Worm (Caenorhabditis elegans) whole organism, L2 larva: Measurements from ENCODE around the gene T26A5.2.
A peak's percentile ranks its signal among the peaks of the same experiment; 100 is the strongest.

Experiments
- C34F6.9 ChIP-seq: fragments of 150-350 bp; optimal IDR thresholded peaks from 2 replicates; lab custom pipeline; 2014; ENCODE audit warnings: missing biosample characterization, missing genetic modification characterization
- F13H6.1 ChIP-seq: sonication (generic microtip); optimal IDR thresholded peaks from 2 replicates; lab custom pipeline; 2016; ENCODE audit warnings: missing genetic modification characterization, missing compliant biosample characterization
- R02D3.7 ChIP-seq: fragments of 150-350 bp; optimal IDR thresholded peaks from 2 replicates; lab custom pipeline; 2014; ENCODE audit warnings: missing biosample characterization, missing genetic modification characterization
- ZK546.5 ChIP-seq: sonication (generic microtip); optimal IDR thresholded peaks from 2 replicates; lab custom pipeline; 2017; ENCODE audit warnings: missing biosample characterization, missing genetic modification characterization
- alr-1 ChIP-seq: fragments of 150-350 bp; optimal IDR thresholded peaks from 2 replicates; lab custom pipeline; 2014; ENCODE audit warnings: missing biosample characterization, missing genetic modification characterization
- aly-2 ChIP-seq: fragments of 150-350 bp; optimal IDR thresholded peaks from 2 replicates; lab custom pipeline; 2014; ENCODE audit warnings: missing biosample characterization, missing genetic modification characterization
- ama-1 ChIP-seq: fragments of 150-350 bp; optimal IDR thresholded peaks from 2 replicates; lab custom pipeline; 2018; ENCODE audit warnings: inconsistent platforms
- blmp-1 ChIP-seq: sonication (generic microtip); optimal IDR thresholded peaks from 2 replicates; lab custom pipeline; 2017; ENCODE audit warnings: missing genetic modification characterization, mild to moderate bottlenecking, missing compliant biosample characterization, antibody characterized with exemption, moderate library complexity; ENCODE audit not compliant: insufficient read depth
- ceh-82 ChIP-seq: fragments of 150-350 bp; optimal IDR thresholded peaks from 2 replicates; lab custom pipeline; 2014; ENCODE audit warnings: missing biosample characterization, missing genetic modification characterization
- crh-2 ChIP-seq: sonication (generic microtip); optimal IDR thresholded peaks from 2 replicates; lab custom pipeline; 2017; ENCODE audit warnings: missing biosample characterization, missing genetic modification characterization
- dmd-4 ChIP-seq: sonication (generic microtip); optimal IDR thresholded peaks from 2 replicates; lab custom pipeline; 2017; ENCODE audit warnings: missing biosample characterization, missing genetic modification characterization
- egl-27 ChIP-seq: sonication (generic microtip); optimal IDR thresholded peaks from 3 replicates; lab custom pipeline; 2017; ENCODE audit warnings: missing biosample characterization, missing genetic modification reagents, missing genetic modification characterization
- elt-1 ChIP-seq: fragments of 150-350 bp; optimal IDR thresholded peaks from 2 replicates; lab custom pipeline; 2014; ENCODE audit warnings: missing biosample characterization, missing genetic modification characterization
- fos-1 ChIP-seq: fragments of 150-350 bp; optimal IDR thresholded peaks from 2 replicates; lab custom pipeline; 2014; ENCODE audit warnings: missing biosample characterization, missing genetic modification characterization
- gmeb-1 ChIP-seq: fragments of 150-350 bp; optimal IDR thresholded peaks from 2 replicates; lab custom pipeline; 2014; ENCODE audit warnings: missing biosample characterization, missing genetic modification characterization
- lin-11 ChIP-seq: fragments of 150-350 bp; sonication (generic microtip); optimal IDR thresholded peaks from 2 replicates; lab custom pipeline; 2014; ENCODE audit warnings: missing biosample characterization, missing genetic modification characterization, inconsistent platforms, mixed read lengths
- lin-13 ChIP-seq: fragments of 150-350 bp; optimal IDR thresholded peaks from 2 replicates; lab custom pipeline; 2014; ENCODE audit warnings: missing biosample characterization, missing genetic modification reagents, missing genetic modification characterization
- lin-39 ChIP-seq: fragments of 150-350 bp; optimal IDR thresholded peaks from 2 replicates; lab custom pipeline; 2014; ENCODE audit warnings: missing biosample characterization, missing genetic modification reagents, missing genetic modification characterization
- lsy-2 ChIP-seq, 2 experiments: fragments of 150-350 bp in 1 of 2; sonication (generic microtip) in 1 of 2; optimal IDR thresholded peaks; 2 replicates each; lab custom pipeline; 2014 to 2017; ENCODE audit warnings: missing biosample characterization in 2 of 2, missing genetic modification characterization in 2 of 2
- mab-5 ChIP-seq: fragments of 150-350 bp; optimal IDR thresholded peaks from 2 replicates; lab custom pipeline; 2014; ENCODE audit warnings: missing biosample characterization, missing genetic modification characterization
- mdl-1 ChIP-seq, 2 experiments: fragments of 150-350 bp in 1 of 2; sonication (generic microtip) in 1 of 2; optimal IDR thresholded peaks; 2 replicates each; lab custom pipeline; 2017; ENCODE audit warnings: missing biosample characterization in 2 of 2, missing genetic modification characterization in 2 of 2
- nhr-10 ChIP-seq: sonication (generic microtip); optimal IDR thresholded peaks from 2 replicates; lab custom pipeline; 2017; ENCODE audit warnings: missing biosample characterization, missing genetic modification characterization
- nhr-11 ChIP-seq: fragments of 150-350 bp; optimal IDR thresholded peaks from 2 replicates; lab custom pipeline; 2014; ENCODE audit warnings: missing biosample characterization, missing genetic modification characterization
- nhr-12 ChIP-seq: fragments of 150-350 bp; optimal IDR thresholded peaks from 2 replicates; lab custom pipeline; 2014; ENCODE audit warnings: missing biosample characterization, missing genetic modification characterization
- nhr-129 ChIP-seq: fragments of 150-350 bp; optimal IDR thresholded peaks from 2 replicates; lab custom pipeline; 2014; ENCODE audit warnings: missing biosample characterization, missing genetic modification characterization
- nhr-21 ChIP-seq: fragments of 150-350 bp; optimal IDR thresholded peaks from 2 replicates; lab custom pipeline; 2014; ENCODE audit warnings: missing biosample characterization, missing genetic modification characterization
- nhr-23 ChIP-seq: fragments of 150-350 bp; optimal IDR thresholded peaks from 2 replicates; lab custom pipeline; 2014; ENCODE audit warnings: missing biosample characterization, missing genetic modification reagents, missing genetic modification characterization
- nhr-237 ChIP-seq: fragments of 150-350 bp; optimal IDR thresholded peaks from 2 replicates; lab custom pipeline; 2014; ENCODE audit warnings: missing biosample characterization, missing genetic modification characterization
- nhr-25 ChIP-seq: fragments of 150-350 bp; sonication (generic microtip); optimal IDR thresholded peaks from 3 replicates; lab custom pipeline; 2014; ENCODE audit warnings: missing biosample characterization, missing genetic modification characterization
- nhr-6 ChIP-seq: fragments of 150-350 bp; optimal IDR thresholded peaks from 2 replicates; lab custom pipeline; 2014; ENCODE audit warnings: missing biosample characterization, missing genetic modification characterization
- nhr-77 ChIP-seq: fragments of 150-350 bp; optimal IDR thresholded peaks from 2 replicates; lab custom pipeline; 2014; ENCODE audit warnings: missing biosample characterization, missing genetic modification characterization
- peb-1 ChIP-seq: fragments of 150-350 bp; optimal IDR thresholded peaks from 2 replicates; lab custom pipeline; 2014; ENCODE audit warnings: missing biosample characterization, missing genetic modification characterization
- sem-4 ChIP-seq: fragments of 150-350 bp; optimal IDR thresholded peaks from 2 replicates; lab custom pipeline; 2014; ENCODE audit warnings: missing biosample characterization, missing genetic modification reagents, missing genetic modification characterization
- skn-1 ChIP-seq: sonication (generic microtip); optimal IDR thresholded peaks from 2 replicates; lab custom pipeline; 2017; ENCODE audit warnings: missing biosample characterization, missing genetic modification characterization
- sma-3 ChIP-seq: sonication (generic microtip); optimal IDR thresholded peaks from 2 replicates; lab custom pipeline; 2016; ENCODE audit warnings: missing genetic modification reagents, missing genetic modification characterization, missing compliant biosample characterization
- sma-9 ChIP-seq, 2 experiments: fragments of 150-350 bp in 1 of 2; sonication (generic microtip) in 1 of 2; optimal IDR thresholded peaks; 2 replicates each; lab custom pipeline; 2014 to 2016; ENCODE audit warnings: missing genetic modification characterization in 2 of 2, mild to moderate bottlenecking in 1 of 2, missing biosample characterization in 1 of 2, missing compliant biosample characterization in 1 of 2, missing genetic modification reagents in 1 of 2, moderate library complexity in 1 of 2
- snpc-4 ChIP-seq: fragments of 150-350 bp; optimal IDR thresholded peaks from 2 replicates; lab custom pipeline; 2014; ENCODE audit warnings: missing biosample characterization, missing genetic modification characterization
- unc-39 ChIP-seq: fragments of 150-350 bp; optimal IDR thresholded peaks from 2 replicates; lab custom pipeline; 2014; ENCODE audit warnings: missing biosample characterization, missing genetic modification characterization
- unc-55 ChIP-seq: fragments of 150-350 bp; sonication (generic microtip); optimal IDR thresholded peaks from 3 replicates; lab custom pipeline; 2014; ENCODE audit warnings: missing biosample characterization, missing genetic modification reagents, missing genetic modification characterization
- zag-1 ChIP-seq: fragments of 150-350 bp; optimal IDR thresholded peaks from 2 replicates; lab custom pipeline; 2014; ENCODE audit warnings: missing biosample characterization, missing genetic modification characterization
- ztf-1 ChIP-seq: fragments of 200-800 bp; sonication (Bioruptor generic); conservative IDR thresholded peaks from 2 replicates; pipeline ENCODE4 v1.3.6; 2022; ENCODE audit warnings: missing genetic modification characterization, missing compliant biosample characterization
- ztf-11 ChIP-seq: sonication (generic microtip); optimal IDR thresholded peaks from 2 replicates; lab custom pipeline; 2017; ENCODE audit warnings: missing biosample characterization, missing genetic modification characterization
- ztf-4 ChIP-seq: fragments of 150-350 bp; optimal IDR thresholded peaks from 2 replicates; lab custom pipeline; 2014; ENCODE audit warnings: missing biosample characterization, missing genetic modification characterization

The T26A5.2 gene

ce11 chrIII:6430834-6431233 lies 36.3 kb upstream of the T26A5.2 start, which contains the start of gene popl-1:
popl-1 (minus strand) TSS chrIII:6430934.
- TF ChIP-seq ceh-82 (tag; lab: Kevin White, UChicago): no peak
- TF ChIP-seq F13H6.1 (tag; lab: Kevin White, UChicago): no peak
- TF ChIP-seq lin-11 (tag; lab: Kevin White, UChicago): no peak
- TF ChIP-seq lin-39 (tag; lab: Kevin White, UChicago): no peak
- TF ChIP-seq R02D3.7 (tag; lab: Kevin White, UChicago): no peak
- TF ChIP-seq zag-1: no peak
- TF ChIP-seq ZK546.5 (tag; lab: Kevin White, UChicago): no peak
- TF ChIP-seq nhr-237: no peak
- no peak for TF ChIP-seq mab-5 (tag; lab: Kevin White, UChicago)

ce11 chrIII:6431766-6432228 lies 35.3 kb upstream of the T26A5.2 start, which contains the start of the genes mrps-17 and txdc-9:
mrps-17 (minus strand) TSS chrIII:6431798.
txdc-9 (plus strand) TSS chrIII:6432178.
- TF ChIP-seq ama-1 (lab: Kevin White, UChicago) (no peak), nhr-6 (tag; lab: Kevin White, UChicago) (peak; percentile 58), zag-1 (peak; percentile 31), nhr-129 (tag; lab: Kevin White, UChicago) (peak; percentile 74), fos-1 (peak; percentile 60), sma-3 (peak; percentile 65), sem-4 (peak; percentile 83), lin-11 (tag; lab: Kevin White, UChicago) (peak; percentile 37), crh-2 (tag; lab: Kevin White, UChicago) (peak; percentile 89), nhr-77 (tag; lab: Kevin White, UChicago) (no peak), peb-1 (tag; lab: Kevin White, UChicago) (no peak), nhr-23 (tag; lab: Kevin White, UChicago) (no peak), F13H6.1 (tag; lab: Kevin White, UChicago) (peak; percentile 60), unc-55 (GFP tag; lab: Kevin White, UChicago) (peak; percentile 97), nhr-237 (no peak), nhr-21 (tag; lab: Kevin White, UChicago) (peak; percentile 47), mab-5 (tag; lab: Kevin White, UChicago) (peak; percentile 64), ztf-11 (no peak), ztf-4 (peak; percentile 38), dmd-4 (no peak), snpc-4 (tag; lab: Kevin White, UChicago) (no peak), lsy-2 (tag; optimal IDR thresholded peaks at IDR 0.05; lab: Kevin White, UChicago) (peak; percentile 67 to 90), gmeb-1 (peak; percentile 71), aly-2 (tag; lab: Kevin White, UChicago) (no peak), egl-27 (tag; lab: Kevin White, UChicago) (peak; percentile 13), unc-39 (tag; lab: Kevin White, UChicago) (no peak), skn-1 (tag; lab: Kevin White, UChicago) (no peak), elt-1 (tag; lab: Kevin White, UChicago) (no peak), mdl-1 (tag; optimal IDR thresholded peaks at IDR 0.05; lab: Kevin White, UChicago) (no peak), sma-9 (GFP tag; optimal IDR thresholded peaks at IDR 0.05; lab: Kevin White, UChicago) (peak; percentile 75), sma-9 (tag; optimal IDR thresholded peaks at IDR 0.05; lab: Kevin White, UChicago) (no peak), blmp-1 (tag; lab: Kevin White, UChicago) (no peak), nhr-11 (peak; percentile 6), C34F6.9 (peak; percentile 97), alr-1 (peak; percentile 94)
- TF ChIP-seq, all 48 proteins: peak for 20

ce11 chrIII:6432939-6433338 lies 34.2 kb upstream of the T26A5.2 start, which contains the start of gene vps-16:
vps-16 (plus strand) TSS chrIII:6433239.
- TF ChIP-seq nhr-12 (tag; lab: Kevin White, UChicago) (no peak), snpc-4 (tag; lab: Kevin White, UChicago) (no peak), skn-1 (tag; lab: Kevin White, UChicago) (no peak), lin-11 (tag; lab: Kevin White, UChicago) (no peak), nhr-10 (no peak), egl-27 (tag; lab: Kevin White, UChicago) (no peak), nhr-77 (tag; lab: Kevin White, UChicago) (no peak), C34F6.9 (no peak), dmd-4 (no peak), ceh-82 (tag; lab: Kevin White, UChicago) (no peak), gmeb-1 (no peak), peb-1 (tag; lab: Kevin White, UChicago) (no peak), ztf-4 (no peak), nhr-25 (no peak), ztf-1 (no peak), lin-39 (tag; lab: Kevin White, UChicago) (no peak), nhr-11 (no peak), crh-2 (tag; lab: Kevin White, UChicago) (no peak), lin-13 (GFP tag; lab: Kevin White, UChicago) (no peak), ztf-11 (no peak)
